Fruit fly (Drosophila melanogaster): Measurements from ENCODE around the gene NimC4.

The NimC4 gene

DNA sequence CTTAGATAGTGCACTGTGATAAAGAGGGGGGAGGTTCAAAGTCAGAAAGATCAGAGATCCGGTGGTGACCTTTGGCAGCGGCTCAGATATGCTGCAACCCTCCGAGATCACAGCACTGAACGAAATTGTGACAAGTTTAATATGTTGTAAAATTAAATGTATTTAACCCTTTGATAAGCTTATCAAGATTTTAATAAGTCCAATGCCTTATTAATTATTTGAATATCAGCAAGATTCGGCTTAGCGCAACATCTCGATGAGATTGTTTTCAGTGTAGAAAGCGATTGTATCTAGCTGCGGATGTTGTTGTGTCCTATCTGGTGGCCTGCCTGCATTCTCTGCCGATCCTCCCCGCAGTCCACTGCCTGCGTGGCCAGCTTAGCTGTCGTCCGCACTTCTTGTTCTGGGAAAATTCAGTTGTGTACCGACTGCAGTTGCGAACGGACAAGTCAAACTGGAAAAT, at the start of gene NimC4:
Gene NimC4 (plus strand): TSS at position 413 of the 463 bp plus-strand sequence.
- TF ChIP-seq CG6792 (GFP tag; optimal IDR thresholded peaks at IDR 0.05): peak; percentile 40
- TF ChIP-seq fkh (GFP tag; optimal IDR thresholded peaks at IDR 0.05): no peak
- TF ChIP-seq Smox (GFP tag; optimal IDR thresholded peaks at IDR 0.05): no peak
- TF ChIP-seq CG11762 (GFP tag; optimal IDR thresholded peaks at IDR 0.05; ENCODE audit: insufficient read depth): peak; percentile 42
- no peak for TF ChIP-seq CG3032 (tag; optimal IDR thresholded peaks at IDR 0.05)
- peak; percentile 31 for TF ChIP-seq dsx (GFP tag; optimal IDR thresholded peaks at IDR 0.05; ENCODE audit: poor library complexity, severe bottlenecking)
- TF ChIP-seq CG10631 (GFP tag; optimal IDR thresholded peaks at IDR 0.05): peak; percentile 52
- peak; percentile 47 for TF ChIP-seq CG16779 (tag; optimal IDR thresholded peaks at IDR 0.05)
- TF ChIP-seq salr (GFP tag; optimal IDR thresholded peaks at IDR 0.05): peak; percentile 30 to 39
- peak; percentile 27 for TF ChIP-seq fd59A (GFP tag; optimal IDR thresholded peaks at IDR 0.05)
- peak; percentile 81 for TF ChIP-seq CG32006 (GFP tag; optimal IDR thresholded peaks at IDR 0.05)
- no peak for TF ChIP-seq Hr38 (GFP tag; optimal IDR thresholded peaks at IDR 0.05)
- TF ChIP-seq spab (GFP tag; optimal IDR thresholded peaks at IDR 0.05): peak; percentile 33
- no peak for TF ChIP-seq CG6854 (GFP tag; optimal IDR thresholded peaks at IDR 0.05)
- TF ChIP-seq Sox14 (GFP tag; optimal IDR thresholded peaks at IDR 0.05): peak; percentile 41
- peak; percentile 43 for TF ChIP-seq CG4318 (GFP tag; optimal IDR thresholded peaks at IDR 0.05)
- TF ChIP-seq OdsH (GFP tag; optimal IDR thresholded peaks at IDR 0.05): peak; percentile 51
- peak; percentile 55 for TF ChIP-seq Eip75B (GFP tag; optimal IDR thresholded peaks at IDR 0.05)
- TF ChIP-seq acj6 (GFP tag; optimal IDR thresholded peaks at IDR 0.05): peak; percentile 42
- no peak for TF ChIP-seq Sox102F (GFP tag; optimal IDR thresholded peaks at IDR 0.05)
- peak; percentile 53 for TF ChIP-seq CG6808 (GFP tag; optimal IDR thresholded peaks at IDR 0.05)
- TF ChIP-seq CG6276 (GFP tag; optimal IDR thresholded peaks at IDR 0.05): peak; percentile 25
- peak; percentile 53 for TF ChIP-seq Lpt (GFP tag; optimal IDR thresholded peaks at IDR 0.05)
- no peak for TF ChIP-seq topi (GFP tag; optimal IDR thresholded peaks at IDR 0.05)
- TF ChIP-seq Hr39 (GFP tag; optimal IDR thresholded peaks at IDR 0.05): no peak
- TF ChIP-seq CG8319 (GFP tag; optimal IDR thresholded peaks at IDR 0.05): no peak
- TF ChIP-seq esn (GFP tag; optimal IDR thresholded peaks at IDR 0.05): no peak
- peak; percentile 72 for TF ChIP-seq CG6163 (GFP tag; IDR thresholded peaks at IDR 0.05)
- TF ChIP-seq eg (GFP tag; IDR thresholded peaks at IDR 0.05): peak; percentile 74; the same call in 2 of the 3 replicates
- TF ChIP-seq Blimp-1 (GFP tag; optimal IDR thresholded peaks at IDR 0.05): no peak
- no peak for TF ChIP-seq fd85E (GFP tag; optimal IDR thresholded peaks at IDR 0.05)
- no peak for TF ChIP-seq CG11902 (GFP tag; optimal IDR thresholded peaks at IDR 0.05)
- peak; percentile 57 for TF ChIP-seq Ets96B (tag; optimal IDR thresholded peaks at IDR 0.05)
- TF ChIP-seq CG9139 (GFP tag; optimal IDR thresholded peaks at IDR 0.05): peak; percentile 13
- TF ChIP-seq CG7368 (GFP tag; optimal IDR thresholded peaks at IDR 0.05): peak; percentile 0
- peak; percentile 10 to 55 for TF ChIP-seq ss (GFP tag; optimal IDR thresholded peaks at IDR 0.05)
- TF ChIP-seq Met (GFP tag; optimal IDR thresholded peaks at IDR 0.05): no peak
- TF ChIP-seq CG11294 (GFP tag; IDR thresholded peaks at IDR 0.05): peak; percentile 42; the same call in 1 of the 2 replicates
- TF ChIP-seq CG31627 (GFP tag; optimal IDR thresholded peaks at IDR 0.05): no peak
- peak; percentile 51 for TF ChIP-seq pdm3 (GFP tag; optimal IDR thresholded peaks at IDR 0.05)
- peak; percentile 41 for TF ChIP-seq CG1621 (tag; optimal IDR thresholded peaks at IDR 0.05)
- no peak for TF ChIP-seq Eip93F (GFP tag; optimal IDR thresholded peaks at IDR 0.05)
- peak; percentile 17 for TF ChIP-seq CG8632 (GFP tag; optimal IDR thresholded peaks at IDR 0.05)
- TF ChIP-seq Eip78C (GFP tag): peak; percentile 82
- peak; percentile 73 for TF ChIP-seq CG8119 (GFP tag; IDR thresholded peaks at IDR 0.05)
- TF ChIP-seq Ets21C (GFP tag; optimal IDR thresholded peaks at IDR 0.05): no peak
- no peak for TF ChIP-seq lz (GFP tag; optimal IDR thresholded peaks at IDR 0.05)
- TF ChIP-seq svp (GFP tag): no peak
- TF ChIP-seq CG3919 (GFP tag; optimal IDR thresholded peaks at IDR 0.05): peak; percentile 58
- TF ChIP-seq CG15336 (GFP tag; IDR thresholded peaks at IDR 0.05): peak; percentile 76
- TF ChIP-seq CG34406 (GFP tag; optimal IDR thresholded peaks at IDR 0.05): peak; percentile 19
- TF ChIP-seq dac (GFP tag; optimal IDR thresholded peaks at IDR 0.05): peak; percentile 11
